Worm (Caenorhabditis elegans): Measurements from ENCODE around the gene srsx-12.

srsx-12 gene

DNA sequence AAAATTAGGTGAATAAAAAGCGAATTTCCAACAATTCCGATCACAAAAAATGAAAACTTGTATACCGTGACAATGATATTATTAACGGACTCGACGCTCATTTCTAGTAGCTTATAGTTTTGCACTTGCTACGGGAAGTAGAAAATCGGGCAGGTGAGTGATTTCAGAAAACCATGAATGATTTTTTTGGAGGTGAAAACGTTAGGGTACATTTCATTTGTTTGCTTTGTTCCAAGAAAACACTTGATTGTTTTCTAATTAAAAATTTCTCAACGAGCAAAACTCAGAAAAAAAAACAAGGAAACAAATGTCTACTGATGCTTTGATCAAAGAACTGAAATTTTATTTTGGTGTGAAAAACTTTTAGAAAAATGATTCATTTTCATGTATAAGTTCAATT lies at the start of gene srsx-12:
Gene srsx-12, minus strand, starts transcription at position 101 of the 400 bp plus-strand sequence.
- TF ChIP-seq unc-39 (tag; optimal IDR thresholded peaks at IDR 0.05) (no peak), mab-5 (tag; optimal IDR thresholded peaks at IDR 0.05) (no peak), cnd-1 (tag; optimal IDR thresholded peaks at IDR 0.05) (no peak), nhr-2 (tag; optimal IDR thresholded peaks at IDR 0.05) (no peak), ceh-83 (GFP tag; optimal IDR thresholded peaks at IDR 0.05) (no peak), nhr-28 (tag; optimal IDR thresholded peaks at IDR 0.05) (no peak), ceh-43 (GFP tag; optimal IDR thresholded peaks at IDR 0.05) (no peak)

ce11 chrV:5030212-5030611 lies 49.4 kb upstream of the srsx-12 start:
- TF ChIP-seq elt-3 (tag; optimal IDR thresholded peaks at IDR 0.05) (no peak), cnd-1 (tag; optimal IDR thresholded peaks at IDR 0.05) (no peak), nhr-237 (tag; optimal IDR thresholded peaks at IDR 0.05) (no peak), unc-39 (tag; optimal IDR thresholded peaks at IDR 0.05) (no peak), nhr-76 (tag; optimal IDR thresholded peaks at IDR 0.05) (no peak), nhr-2 (tag; optimal IDR thresholded peaks at IDR 0.05) (no peak), unc-120 (tag; optimal IDR thresholded peaks at IDR 0.05; ENCODE audit: poor library complexity, severe bottlenecking) (no peak), tbx-8 (GFP tag; optimal IDR thresholded peaks at IDR 0.05) (no peak)

ce11 chrV:5027640-5028039 lies 46.9 kb upstream of the srsx-12 start, which contains the start of gene cpt-4:
Gene cpt-4 (minus strand): TSS chrV:5027723.
- TF ChIP-seq lin-13 (tag; optimal IDR thresholded peaks at IDR 0.05) (no peak), elt-3 (tag; optimal IDR thresholded peaks at IDR 0.05) (peak; percentile 43), ceh-43 (GFP tag; optimal IDR thresholded peaks at IDR 0.05) (no peak)

- TF ChIP-seq unc-39 (tag; optimal IDR thresholded peaks at IDR 0.05) (no peak), ztf-11 (tag; optimal IDR thresholded peaks at IDR 0.05) (no peak), lin-32 (GFP tag; optimal IDR thresholded peaks at IDR 0.05) (no peak), bed-3 (GFP tag; optimal IDR thresholded peaks at IDR 0.05) (no peak), elt-1 (tag; optimal IDR thresholded peaks at IDR 0.05; ENCODE audit: borderline replicate concordance, insufficient read depth) (no peak), unc-62 (GFP tag; optimal IDR thresholded peaks at IDR 0.05) (no peak), unc-120 (tag; optimal IDR thresholded peaks at IDR 0.05; ENCODE audit: poor library complexity, severe bottlenecking) (no peak), ceh-43 (GFP tag; optimal IDR thresholded peaks at IDR 0.05) (no peak), flh-1 (GFP tag; optimal IDR thresholded peaks at IDR 0.05) (no peak), sem-2 (GFP tag; optimal IDR thresholded peaks at IDR 0.05) (no peak), blmp-1 (tag; optimal IDR thresholded peaks at IDR 0.05) (no peak), nhr-76 (tag; optimal IDR thresholded peaks at IDR 0.05) (no peak), nhr-12 (tag; optimal IDR thresholded peaks at IDR 0.05) (no peak)
Measured at ce11 chrV:5026438-5026837, 45.7 kb upstream of the srsx-12 start.

- no peak for TF ChIP-seq ces-1 (GFP tag; optimal IDR thresholded peaks at IDR 0.05)
- no peak for TF ChIP-seq mab-5 (tag; optimal IDR thresholded peaks at IDR 0.05)
- no peak for TF ChIP-seq nhr-237 (tag; optimal IDR thresholded peaks at IDR 0.05)
- TF ChIP-seq cnd-1 (tag; optimal IDR thresholded peaks at IDR 0.05): no peak
- peak; percentile 98 for TF ChIP-seq zip-8 (tag; optimal IDR thresholded peaks at IDR 0.05)
- no peak for TF ChIP-seq nhr-28 (tag; optimal IDR thresholded peaks at IDR 0.05)
- peak; percentile 43 for TF ChIP-seq nhr-2 (tag; optimal IDR thresholded peaks at IDR 0.05)
- no peak for TF ChIP-seq sem-2 (GFP tag; optimal IDR thresholded peaks at IDR 0.05)
- no peak for TF ChIP-seq unc-120 (tag; optimal IDR thresholded peaks at IDR 0.05; ENCODE audit: poor library complexity, severe bottlenecking)
- no peak for TF ChIP-seq mep-1 (tag; optimal IDR thresholded peaks at IDR 0.05)
- TF ChIP-seq unc-62 (GFP tag; optimal IDR thresholded peaks at IDR 0.05): no peak
Measured at ce11 chrV:5023355-5023754, 42.6 kb upstream of the srsx-12 start.

ce11 chrV:5018810-5019274 lies 38.1 kb upstream of the srsx-12 start, which contains the start of gene srr-4:
Gene srr-4 (plus strand): TSS chrV:5019224.
- TF ChIP-seq mab-5 (tag; optimal IDR thresholded peaks at IDR 0.05): no peak
- TF ChIP-seq mls-2 (tag; optimal IDR thresholded peaks at IDR 0.05): no peak
- TF ChIP-seq ztf-11 (tag; optimal IDR thresholded peaks at IDR 0.05): no peak
- TF ChIP-seq mep-1 (tag; optimal IDR thresholded peaks at IDR 0.05): no peak
- TF ChIP-seq snpc-4 (tag; optimal IDR thresholded peaks at IDR 0.05): no peak
- no peak for TF ChIP-seq ces-1 (GFP tag; optimal IDR thresholded peaks at IDR 0.05)
- TF ChIP-seq ceh-83 (GFP tag; optimal IDR thresholded peaks at IDR 0.05): no peak

DNA sequence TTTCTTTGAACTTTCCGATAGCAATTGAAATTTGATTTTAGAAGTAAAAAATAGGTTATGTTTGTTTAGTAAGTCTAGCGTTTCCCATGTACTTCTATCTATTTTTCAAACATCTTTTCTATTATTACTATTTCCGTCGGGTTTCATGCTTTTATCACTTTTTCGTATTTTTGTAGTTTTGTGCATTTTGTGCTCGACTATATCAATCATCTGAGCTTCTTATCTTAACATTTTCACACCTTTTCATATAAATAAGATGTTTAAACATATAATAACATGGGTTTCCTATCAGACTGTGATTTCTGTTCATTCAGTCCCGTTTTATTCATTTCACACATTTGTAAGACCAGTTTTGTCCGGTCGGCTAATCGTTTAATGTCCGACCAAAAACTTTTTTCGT lies 37.3 kb upstream of the srsx-12 start:
- TF ChIP-seq nhr-76 (tag; optimal IDR thresholded peaks at IDR 0.05): no peak
- TF ChIP-seq lin-13 (tag; optimal IDR thresholded peaks at IDR 0.05): no peak

Measured in whole organism, mixed stage, embryonic.